Fruit fly (Drosophila melanogaster): Measurements from ENCODE around the gene CG32249.

CG32249 gene

dm6 chr3L:4474946-4475470 is 5.2 kb downstream of the CG32249 start (continued):
- TF ChIP-seq CG14710 (tag; optimal IDR thresholded peaks at IDR 0.05): no peak
- TF ChIP-seq cad (GFP tag; optimal IDR thresholded peaks at IDR 0.05): no peak
- TF ChIP-seq CG5180 (GFP tag; optimal IDR thresholded peaks at IDR 0.05): peak; percentile 70
- no peak for TF ChIP-seq CG1602 (GFP tag; optimal IDR thresholded peaks at IDR 0.05)
- TF ChIP-seq CG16863 (GFP tag; optimal IDR thresholded peaks at IDR 0.05): peak; percentile 53
- no peak for TF ChIP-seq CG10321 (GFP tag; IDR thresholded peaks at IDR 0.05)
- peak; percentile 4 for TF ChIP-seq CG10462 (GFP tag; optimal IDR thresholded peaks at IDR 0.05)
- peak; percentile 77 for TF ChIP-seq CG8388 (GFP tag; optimal IDR thresholded peaks at IDR 0.05)
- peak; percentile 55 for TF ChIP-seq CG12769 (tag; optimal IDR thresholded peaks at IDR 0.05)
- TF ChIP-seq luna (GFP tag; optimal IDR thresholded peaks at IDR 0.05): peak; percentile 45
- TF ChIP-seq Poxn (GFP tag; IDR thresholded peaks at IDR 0.05): no peak
- TF ChIP-seq Oli (tag; optimal IDR thresholded peaks at IDR 0.05): peak; percentile 67
- TF ChIP-seq CG11504 (tag; optimal IDR thresholded peaks at IDR 0.05): peak; percentile 74
- peak; percentile 74 for TF ChIP-seq CG11398 (GFP tag; optimal IDR thresholded peaks at IDR 0.05)
- TF ChIP-seq CG33213 (GFP tag; optimal IDR thresholded peaks at IDR 0.05): peak; percentile 86
- no peak for TF ChIP-seq Doc3 (GFP tag; IDR thresholded peaks at IDR 0.05; ENCODE audit: partially characterized antibody)
- no peak for TF ChIP-seq Optix (GFP tag; IDR thresholded peaks at IDR 0.05)
- peak; percentile 62 for TF ChIP-seq CG11247 (GFP tag; IDR thresholded peaks at IDR 0.05)
- TF ChIP-seq CG13624 (GFP tag; optimal IDR thresholded peaks at IDR 0.05): peak; percentile 73
- peak; percentile 66 for TF ChIP-seq sima (GFP tag; optimal IDR thresholded peaks at IDR 0.05)
- TF ChIP-seq Hand (GFP tag; optimal IDR thresholded peaks at IDR 0.05): peak; percentile 89
- TF ChIP-seq Jarid2 (GFP tag; optimal IDR thresholded peaks at IDR 0.05): peak; percentile 68
- TF ChIP-seq Sox102F (GFP tag; optimal IDR thresholded peaks at IDR 0.05): peak; percentile 69
- peak; percentile 52 for TF ChIP-seq dm (GFP tag; optimal IDR thresholded peaks at IDR 0.05)
- peak; percentile 71 for TF ChIP-seq grn (GFP tag; optimal IDR thresholded peaks at IDR 0.05)
- TF ChIP-seq CG4730 (GFP tag; IDR thresholded peaks at IDR 0.05): no peak
- TF ChIP-seq CG17359 (tag; optimal IDR thresholded peaks at IDR 0.05): peak; percentile 86
- TF ChIP-seq CG6854 (GFP tag; optimal IDR thresholded peaks at IDR 0.05): peak; percentile 95
- TF ChIP-seq CG8944 (GFP tag; optimal IDR thresholded peaks at IDR 0.05): no peak
- peak; percentile 52 for TF ChIP-seq CG1647 (GFP tag; optimal IDR thresholded peaks at IDR 0.05)
- peak; percentile 79 for TF ChIP-seq pfk (GFP tag; optimal IDR thresholded peaks at IDR 0.05)
- TF ChIP-seq CG12104 (GFP tag; optimal IDR thresholded peaks at IDR 0.05): peak; percentile 74
- no peak for TF ChIP-seq croc (GFP tag; conservative IDR thresholded peaks at IDR 0.05)
- peak; percentile 48; the same call in 1 of the 2 replicates for TF ChIP-seq Ada2b (GFP tag; IDR thresholded peaks at IDR 0.05)
- peak; percentile 42; the same call in 1 of the 2 replicates for TF ChIP-seq bowl (GFP tag; IDR thresholded peaks at IDR 0.05)
- TF ChIP-seq wor (GFP tag; IDR thresholded peaks at IDR 0.05): no peak
- peak; percentile 80 for TF ChIP-seq sob (GFP tag; IDR thresholded peaks at IDR 0.05)
- TF ChIP-seq ac (GFP tag; optimal IDR thresholded peaks at IDR 0.05): no peak
- TF ChIP-seq crc (GFP tag; optimal IDR thresholded peaks at IDR 0.05): peak; percentile 36
- TF ChIP-seq ara (GFP tag; IDR thresholded peaks at IDR 0.05): 0 out of 2 replicates have a peak, but pooled peaks have one; percentile 54
- TF ChIP-seq CG30431 (GFP tag; optimal IDR thresholded peaks at IDR 0.05): peak; percentile 25
- TF ChIP-seq sug (tag; optimal IDR thresholded peaks at IDR 0.05): peak; percentile 72
- no peak for TF ChIP-seq gfzf (GFP tag; optimal IDR thresholded peaks at IDR 0.05)
- TF ChIP-seq CTCF (GFP tag; optimal IDR thresholded peaks at IDR 0.05): peak; percentile 69
- TF ChIP-seq sr (GFP tag; IDR thresholded peaks at IDR 0.05): peak; percentile 80
- peak; percentile 96 for TF ChIP-seq nau (GFP tag; optimal IDR thresholded peaks at IDR 0.05)
- peak; percentile 59 for TF ChIP-seq Dad (GFP tag; optimal IDR thresholded peaks at IDR 0.05)
- peak; percentile 33; the same call in 1 of the 2 replicates for TF ChIP-seq Nf-YA (GFP tag; IDR thresholded peaks at IDR 0.05)
- no peak for TF ChIP-seq CG4282 (GFP tag; optimal IDR thresholded peaks at IDR 0.05)
- TF ChIP-seq esg (GFP tag; conservative IDR thresholded peaks at IDR 0.05): no peak
- TF ChIP-seq CG2116 (GFP tag; optimal IDR thresholded peaks at IDR 0.05): peak; percentile 82
- TF ChIP-seq CrebB (tag; optimal IDR thresholded peaks at IDR 0.05): peak; percentile 95
